Worm (Caenorhabditis elegans) whole organism, L1 larva: ENCODE measurements around the gene bra-1.

ENCODE experiments used
- C04F5.9 ChIP-seq: sonication (generic microtip); optimal IDR thresholded peaks from 2 replicates; lab custom pipeline; 2016; ENCODE audit warnings: missing genetic modification characterization, missing compliant biosample characterization
- C16A3.4 ChIP-seq: fragments of 150-350 bp; optimal IDR thresholded peaks from 2 replicates; lab custom pipeline; 2014; ENCODE audit warnings: missing biosample characterization, missing genetic modification characterization
- C34B4.2 ChIP-seq: sonication (generic microtip); optimal IDR thresholded peaks from 2 replicates; lab custom pipeline; 2017; ENCODE audit warnings: mild to moderate bottlenecking, missing genetic modification characterization, missing compliant biosample characterization
- Y116A8C.19 ChIP-seq: sonication (generic microtip); optimal IDR thresholded peaks from 2 replicates; lab custom pipeline; 2016; ENCODE audit warnings: missing compliant biosample characterization, missing genetic modification characterization, borderline replicate concordance
- alr-1 ChIP-seq: fragments of 200-800 bp; sonication (Bioruptor generic); optimal IDR thresholded peaks from 2 replicates; lab custom pipeline; 2018; ENCODE audit warnings: borderline replicate concordance, mild to moderate bottlenecking, missing genetic modification characterization, missing compliant biosample characterization
- aly-2 ChIP-seq: fragments of 150-350 bp; optimal IDR thresholded peaks from 2 replicates; lab custom pipeline; 2014; ENCODE audit warnings: missing biosample characterization, missing genetic modification characterization
- ceh-63 ChIP-seq: fragments of 200-800 bp; sonication (Bioruptor generic); optimal IDR thresholded peaks from 2 replicates; lab custom pipeline; 2018; ENCODE audit warnings: mild to moderate bottlenecking, missing genetic modification characterization, missing compliant biosample characterization
- ceh-90 ChIP-seq: sonication (generic microtip); optimal IDR thresholded peaks from 2 replicates; lab custom pipeline; 2016; ENCODE audit warnings: missing genetic modification characterization, missing compliant biosample characterization
- efl-1 ChIP-seq, 4 experiments: fragments of 150-350 bp; optimal IDR thresholded peaks in 3 of 4; peaks in 1 of 4; 1 replicate in 1 of 4; 2 replicates in 3 of 4; lab custom pipeline; 2014; ENCODE audit warnings: missing biosample characterization in 2 of 4, missing genetic modification characterization in 2 of 4, missing genetic modification reagents in 2 of 4
- efl-3 ChIP-seq: fragments of 200-800 bp; sonication (Bioruptor generic); optimal IDR thresholded peaks from 2 replicates; lab custom pipeline; 2018; ENCODE audit warnings: mild to moderate bottlenecking, missing genetic modification characterization, missing compliant biosample characterization
- egl-13 ChIP-seq: sonication (generic microtip); optimal IDR thresholded peaks from 2 replicates; lab custom pipeline; 2016; ENCODE audit warnings: missing genotype, missing genetic modification reagents, missing genetic modification characterization, missing compliant biosample characterization
- egl-27 ChIP-seq, 2 experiments: fragments of 150-350 bp in 1 of 2; sonication (generic microtip); optimal IDR thresholded peaks; 3 replicates each; lab custom pipeline; 2017 to 2018; ENCODE audit warnings: missing biosample characterization in 2 of 2, missing genetic modification characterization in 2 of 2, missing genetic modification reagents in 2 of 2
- elt-2 ChIP-seq: sonication (generic microtip); optimal IDR thresholded peaks from 2 replicates; lab custom pipeline; 2016; ENCODE audit warnings: missing genetic modification characterization, mild to moderate bottlenecking, inconsistent platforms, missing compliant biosample characterization, missing genetic modification reagents
- elt-3 ChIP-seq, 6 experiments: fragments of 150-350 bp in 1 of 6; sonication (generic microtip); optimal IDR thresholded peaks; 2 replicates each; lab custom pipeline; 2017 to 2018; ENCODE audit warnings: missing biosample characterization in 6 of 6, missing genetic modification characterization in 6 of 6, inconsistent platforms in 1 of 6
- fkh-4 ChIP-seq: sonication (generic microtip); optimal IDR thresholded peaks from 2 replicates; lab custom pipeline; 2016; ENCODE audit warnings: missing compliant biosample characterization, missing genetic modification characterization, borderline replicate concordance
- fkh-8 ChIP-seq: sonication (generic microtip); optimal IDR thresholded peaks from 2 replicates; lab custom pipeline; 2016; ENCODE audit warnings: mild to moderate bottlenecking, missing genetic modification characterization, missing compliant biosample characterization
- fos-1 ChIP-seq: fragments of 150-350 bp; optimal IDR thresholded peaks from 2 replicates; lab custom pipeline; 2014; ENCODE audit warnings: missing biosample characterization, missing genetic modification characterization
- grh-1 ChIP-seq: fragments of 200-800 bp; sonication (Bioruptor generic); IDR thresholded peaks from 2 replicates; pipeline ENCODE4 v1.3.6; 2022; ENCODE audit warnings: missing genetic modification reagents, missing genetic modification characterization, missing compliant biosample characterization
- hlh-17 ChIP-seq: fragments of 200-800 bp; sonication (Bioruptor generic); optimal IDR thresholded peaks from 2 replicates; lab custom pipeline; 2018; ENCODE audit warnings: missing genetic modification characterization, mild to moderate bottlenecking, missing compliant biosample characterization, moderate library complexity, borderline replicate concordance
- hlh-4 ChIP-seq: sonication (generic microtip); optimal IDR thresholded peaks from 2 replicates; lab custom pipeline; 2016; ENCODE audit warnings: mild to moderate bottlenecking, missing genetic modification characterization, missing compliant biosample characterization
- hpl-2 ChIP-seq: fragments of 150-350 bp; optimal IDR thresholded peaks from 2 replicates; lab custom pipeline; 2014; ENCODE audit warnings: missing biosample characterization, missing genetic modification reagents, missing genetic modification characterization
- irx-1 ChIP-seq: sonication (generic microtip); optimal IDR thresholded peaks from 2 replicates; lab custom pipeline; 2016; ENCODE audit warnings: missing genetic modification characterization, missing compliant biosample characterization
- isw-1 ChIP-seq: fragments of 200-800 bp; sonication (Bioruptor generic); IDR thresholded peaks from 2 replicates; pipeline ENCODE4 v1.3.6; 2022; ENCODE audit warnings: missing genetic modification characterization, missing compliant biosample characterization
- lin-15B ChIP-seq: fragments of 150-350 bp; sonication (generic microtip); optimal IDR thresholded peaks from 3 replicates; lab custom pipeline; 2014; ENCODE audit warnings: missing biosample characterization, missing genetic modification characterization
- lsy-2 ChIP-seq, 2 experiments: fragments of 150-350 bp; optimal IDR thresholded peaks; 2 replicates each; lab custom pipeline; 2014; ENCODE audit warnings: missing biosample characterization in 2 of 2, missing genetic modification characterization in 2 of 2
- mab-9 ChIP-seq: fragments of 200-800 bp; sonication (Bioruptor generic); IDR thresholded peaks from 2 replicates; pipeline ENCODE4 v1.3.6; 2022; ENCODE audit warnings: missing genetic modification reagents, missing genetic modification characterization, missing compliant biosample characterization
- mdl-1 ChIP-seq, 2 experiments: fragments of 150-350 bp; optimal IDR thresholded peaks; 2 replicates each; lab custom pipeline; 2014 to 2017; ENCODE audit warnings: missing biosample characterization in 2 of 2, missing genetic modification characterization in 2 of 2, inconsistent platforms in 1 of 2
- mef-2 ChIP-seq: fragments of 150-350 bp; optimal IDR thresholded peaks from 2 replicates; lab custom pipeline; 2014; ENCODE audit warnings: missing biosample characterization, missing genetic modification characterization
- mep-1 ChIP-seq: fragments of 150-350 bp; optimal IDR thresholded peaks from 2 replicates; lab custom pipeline; 2014; ENCODE audit warnings: missing biosample characterization, missing genetic modification characterization
- nhr-11 ChIP-seq: fragments of 150-350 bp; optimal IDR thresholded peaks from 2 replicates; lab custom pipeline; 2014; ENCODE audit warnings: missing biosample characterization, missing genetic modification characterization
- nhr-19 ChIP-seq: fragments of 200-800 bp; sonication (Bioruptor generic); conservative IDR thresholded peaks from 2 replicates; pipeline ENCODE4 v1.3.6; 2022; ENCODE audit warnings: missing genetic modification characterization, missing compliant biosample characterization
- nhr-20 ChIP-seq: sonication (generic microtip); optimal IDR thresholded peaks from 2 replicates; lab custom pipeline; 2016; ENCODE audit warnings: mild to moderate bottlenecking, missing genetic modification characterization, missing compliant biosample characterization
- nhr-237 ChIP-seq: fragments of 150-350 bp; optimal IDR thresholded peaks from 2 replicates; lab custom pipeline; 2014; ENCODE audit warnings: missing biosample characterization, missing genetic modification characterization
- nhr-28 ChIP-seq: fragments of 150-350 bp; optimal IDR thresholded peaks from 2 replicates; lab custom pipeline; 2014; ENCODE audit warnings: missing biosample characterization, missing genetic modification characterization
- nhr-71 ChIP-seq: sonication (generic microtip); optimal IDR thresholded peaks from 2 replicates; lab custom pipeline; 2016; ENCODE audit warnings: mild to moderate bottlenecking, missing genetic modification characterization, moderate library complexity, missing compliant biosample characterization
- nhr-76 ChIP-seq: sonication (generic microtip); optimal IDR thresholded peaks from 2 replicates; lab custom pipeline; 2017; ENCODE audit warnings: missing biosample characterization, missing genetic modification characterization
- nhr-84 ChIP-seq: sonication (generic microtip); optimal IDR thresholded peaks from 2 replicates; lab custom pipeline; 2017; ENCODE audit warnings: missing biosample characterization, missing genetic modification characterization
- nhr-90 ChIP-seq: sonication (generic microtip); optimal IDR thresholded peaks from 2 replicates; lab custom pipeline; 2016; ENCODE audit warnings: mild to moderate bottlenecking, missing genetic modification characterization, missing compliant biosample characterization; ENCODE audit not compliant: poor library complexity
- pag-3 ChIP-seq: sonication (generic microtip); optimal IDR thresholded peaks from 2 replicates; lab custom pipeline; 2017; ENCODE audit warnings: missing genetic modification characterization, mild to moderate bottlenecking, missing compliant biosample characterization, antibody characterized with exemption, borderline replicate concordance; ENCODE audit not compliant: insufficient read depth
- snpc-4 ChIP-seq: fragments of 150-350 bp; optimal IDR thresholded peaks from 2 replicates; lab custom pipeline; 2014; ENCODE audit warnings: missing biosample characterization, missing genetic modification characterization
- sptf-1 ChIP-seq: fragments of 150-350 bp; optimal IDR thresholded peaks from 2 replicates; lab custom pipeline; 2014; ENCODE audit warnings: missing biosample characterization, missing genetic modification characterization
- sup-37 ChIP-seq: fragments of 200-800 bp; sonication (Bioruptor generic); optimal IDR thresholded peaks from 2 replicates; lab custom pipeline; 2018; ENCODE audit warnings: mild to moderate bottlenecking, missing genetic modification characterization, missing compliant biosample characterization
- swsn-7 ChIP-seq: sonication (generic microtip); optimal IDR thresholded peaks from 2 replicates; lab custom pipeline; 2016; ENCODE audit warnings: missing genetic modification characterization, missing compliant biosample characterization
- tbx-2 ChIP-seq: sonication (generic microtip); optimal IDR thresholded peaks from 2 replicates; lab custom pipeline; 2016; ENCODE audit warnings: missing genetic modification characterization, missing compliant biosample characterization
- tlp-1 ChIP-seq: fragments of 150-350 bp; optimal IDR thresholded peaks from 2 replicates; lab custom pipeline; 2014; ENCODE audit warnings: missing biosample characterization, missing genetic modification characterization
- unc-86 ChIP-seq: sonication (generic microtip); optimal IDR thresholded peaks from 2 replicates; lab custom pipeline; 2016; ENCODE audit warnings: missing genetic modification characterization, missing compliant biosample characterization
- vab-15 ChIP-seq: sonication (generic microtip); optimal IDR thresholded peaks from 2 replicates; lab custom pipeline; 2017; ENCODE audit warnings: missing genotype, mild to moderate bottlenecking, missing genetic modification characterization, missing compliant biosample characterization
- xbp-1 ChIP-seq: sonication (generic microtip); optimal IDR thresholded peaks from 2 replicates; lab custom pipeline; 2016; ENCODE audit warnings: missing genetic modification characterization, missing compliant biosample characterization
- zag-1 ChIP-seq: fragments of 150-350 bp; optimal IDR thresholded peaks from 2 replicates; lab custom pipeline; 2014; ENCODE audit warnings: missing biosample characterization, missing genetic modification characterization
- zip-4 ChIP-seq: fragments of 200-800 bp; sonication (Bioruptor generic); optimal IDR thresholded peaks from 2 replicates; lab custom pipeline; 2018; ENCODE audit warnings: mild to moderate bottlenecking, missing genetic modification characterization, moderate library complexity, missing compliant biosample characterization
- ztf-11 ChIP-seq, 2 experiments: sonication (generic microtip); optimal IDR thresholded peaks; 2 replicates each; lab custom pipeline; 2016 to 2017; ENCODE audit warnings: missing genetic modification characterization in 2 of 2, missing biosample characterization in 1 of 2, missing compliant biosample characterization in 1 of 2

bra-1 gene

DNA sequence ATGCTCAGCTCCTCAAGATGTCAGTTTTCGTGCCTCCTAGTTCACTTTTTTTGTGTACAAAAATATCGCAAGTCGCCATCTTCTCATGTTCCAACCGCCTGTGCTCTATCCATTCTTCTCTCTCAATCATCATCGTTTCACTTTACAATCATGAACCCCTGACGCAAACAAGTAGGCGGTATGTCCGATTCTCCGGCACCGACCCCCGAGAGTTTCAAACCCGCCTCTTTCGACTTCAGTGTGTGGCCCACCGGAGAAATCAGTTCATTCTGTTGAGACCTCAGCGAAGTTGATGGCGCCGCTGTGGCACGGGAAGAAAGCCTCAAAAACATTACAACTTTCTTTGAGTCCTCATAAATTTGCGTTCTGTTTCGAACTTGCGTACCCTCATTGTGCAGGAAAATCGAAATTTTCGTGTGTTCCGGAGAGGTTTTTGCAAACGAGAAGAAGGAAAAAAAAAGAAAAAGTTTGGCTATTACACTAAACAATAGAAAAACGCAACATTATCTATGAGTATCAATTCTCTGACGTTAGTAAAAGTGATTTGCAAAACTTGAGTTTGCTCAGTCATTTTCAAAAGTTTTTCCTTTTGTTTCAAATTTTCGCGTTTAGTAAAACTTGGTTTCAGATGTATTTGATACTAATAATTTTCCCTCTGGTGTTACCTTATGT is 6.8 kb downstream of the bra-1 start, which contains the start of gene F54B11.9:
Gene F54B11.9, plus strand, starts transcription at position 622 of the 672 bp plus-strand sequence.
- TF ChIP-seq mab-9 (GFP tag; lab: Robert Waterston, UW) (no peak), nhr-237 (tag; lab: Kevin White, UChicago) (no peak), C34B4.2 (tag; lab: Kevin White, UChicago) (no peak), fos-1 (no peak), snpc-4 (tag; lab: Kevin White, UChicago) (no peak), ceh-63 (GFP tag; lab: Kevin White, UChicago) (no peak), swsn-7 (no peak), efl-3 (no peak), isw-1 (GFP tag; lab: Robert Waterston, UW) (no peak), efl-1 (optimal IDR thresholded peaks at IDR 0.05; lab: Kevin White, UChicago) (peak in 1 of 2 experiments; percentile 4), efl-1 (GFP tag; optimal IDR thresholded peaks at IDR 0.05 in 1 of 2; lab: Kevin White, UChicago) (no peak), sup-37 (GFP tag; lab: Kevin White, UChicago) (no peak), egl-13 (tag; lab: Kevin White, UChicago) (no peak), ztf-11 (tag; optimal IDR thresholded peaks at IDR 0.05; lab: Kevin White, UChicago) (no peak), elt-3 (tag; optimal IDR thresholded peaks at IDR 0.05; lab: Kevin White, UChicago) (no peak), hpl-2 (GFP tag; lab: Kevin White, UChicago) (no peak), alr-1 (tag; lab: Kevin White, UChicago) (no peak), lin-15B (no peak), C04F5.9 (tag; lab: Kevin White, UChicago) (no peak), Y116A8C.19 (tag; lab: Kevin White, UChicago) (no peak), nhr-28 (tag; lab: Kevin White, UChicago) (no peak), aly-2 (tag; lab: Kevin White, UChicago) (no peak), tbx-2 (no peak), C16A3.4 (peak; percentile 26), hlh-17 (GFP tag; lab: Kevin White, UChicago) (no peak), grh-1 (GFP tag; lab: Robert Waterston, UW) (no peak), nhr-76 (tag; lab: Kevin White, UChicago) (no peak), pag-3 (tag; lab: Kevin White, UChicago) (no peak), xbp-1 (tag; lab: Kevin White, UChicago) (no peak), nhr-71 (tag; lab: Kevin White, UChicago) (peak; percentile 59), sptf-1 (tag; lab: Kevin White, UChicago) (no peak), zip-4 (GFP tag; lab: Kevin White, UChicago) (no peak), nhr-84 (no peak), mdl-1 (tag; optimal IDR thresholded peaks at IDR 0.05; lab: Kevin White, UChicago) (peak in 1 of 2 experiments; percentile 8), ceh-90 (tag; lab: Kevin White, UChicago) (no peak), lsy-2 (tag; optimal IDR thresholded peaks at IDR 0.05; lab: Kevin White, UChicago) (peak in 1 of 2 experiments; percentile 35), unc-86 (tag; lab: Kevin White, UChicago) (no peak), zag-1 (tag; lab: Kevin White, UChicago) (no peak), egl-27 (tag; optimal IDR thresholded peaks at IDR 0.05; lab: Kevin White, UChicago) (no peak), nhr-19 (peak; percentile 57), mep-1 (tag; lab: Kevin White, UChicago) (peak; percentile 19), nhr-90 (tag; lab: Kevin White, UChicago) (no peak), elt-2 (no peak), nhr-20 (tag; lab: Kevin White, UChicago) (peak; percentile 18), fkh-4 (tag; lab: Kevin White, UChicago) (no peak), tlp-1 (tag; lab: Kevin White, UChicago) (no peak), irx-1 (no peak), mef-2 (no peak), vab-15 (tag; lab: Kevin White, UChicago) (no peak), fkh-8 (tag; lab: Kevin White, UChicago) (no peak), hlh-4 (tag; lab: Kevin White, UChicago) (no peak), nhr-11 (tag; lab: Kevin White, UChicago) (no peak)
